Worm (Caenorhabditis elegans): ENCODE measurements around the gene K09H11.6.

K09H11.6 gene

ce11 chrV:5769500-5769899, 33.5 kb upstream of the K09H11.6 start:
- TF ChIP-seq nhr-42 (GFP tag; IDR thresholded peaks at IDR 0.05) (no peak), hif-1 (tag; optimal IDR thresholded peaks at IDR 0.05) (no peak), lin-39 (tag; optimal IDR thresholded peaks at IDR 0.05) (no peak), aly-2 (tag; optimal IDR thresholded peaks at IDR 0.05) (no peak), nhr-11 (tag; optimal IDR thresholded peaks at IDR 0.05) (no peak), jun-1 (tag; optimal IDR thresholded peaks at IDR 0.05) (no peak), nhr-48 (tag; optimal IDR thresholded peaks at IDR 0.05) (peak; percentile 48), hlh-11 (tag; optimal IDR thresholded peaks at IDR 0.05) (peak; percentile 51), tag-97 (GFP tag; IDR thresholded peaks at IDR 0.05) (no peak), zfp-3 (GFP tag; conservative IDR thresholded peaks at IDR 0.05) (no peak), pha-4 (GFP tag; IDR thresholded peaks at IDR 0.05) (no peak), pha-4 (tag; optimal IDR thresholded peaks at IDR 0.05) (no peak), ceh-62 (tag; optimal IDR thresholded peaks at IDR 0.05) (no peak), aha-1 (tag) (no peak), daf-12 (tag; optimal IDR thresholded peaks at IDR 0.05) (no peak), daf-8 (GFP tag; IDR thresholded peaks at IDR 0.05) (no peak), Y5F2A.4 (GFP tag; optimal IDR thresholded peaks at IDR 0.05) (no peak), ceh-28 (tag; optimal IDR thresholded peaks at IDR 0.05) (no peak), snpc-1.2 (GFP tag; IDR thresholded peaks at IDR 0.05) (no peak), mxl-2 (GFP tag; conservative IDR thresholded peaks at IDR 0.05) (no peak), cey-2 (tag; optimal IDR thresholded peaks at IDR 0.05; ENCODE audit: borderline replicate concordance, insufficient read depth) (no peak), nhr-102 (tag; optimal IDR thresholded peaks at IDR 0.05) (no peak), nhr-6 (tag; optimal IDR thresholded peaks at IDR 0.05) (no peak), ceh-20 (GFP tag; IDR thresholded peaks at IDR 0.05) (no peak), madf-9 (GFP tag; conservative IDR thresholded peaks at IDR 0.05) (no peak), T26A8.4 (GFP tag; IDR thresholded peaks at IDR 0.05) (no peak), egl-43 (GFP tag; IDR thresholded peaks at IDR 0.05) (no peak), fkh-10 (GFP tag; optimal IDR thresholded peaks at IDR 0.05) (no peak), nhr-28 (tag; optimal IDR thresholded peaks at IDR 0.05) (peak; percentile 32), nhr-76 (tag; optimal IDR thresholded peaks at IDR 0.05) (no peak), mdl-1 (tag; optimal IDR thresholded peaks at IDR 0.05) (peak in 1 of 2 experiments; percentile 16), F26F4.8 (GFP tag; conservative IDR thresholded peaks at IDR 0.05) (no peak), ztf-11 (tag; optimal IDR thresholded peaks at IDR 0.05) (no peak), nhr-10 (tag; optimal IDR thresholded peaks at IDR 0.05) (no peak), hlh-30 (tag; optimal IDR thresholded peaks at IDR 0.05; ENCODE audit: insufficient read depth) (peak; percentile 15), nhr-41 (GFP tag; IDR thresholded peaks at IDR 0.05) (no peak), nhr-237 (tag; optimal IDR thresholded peaks at IDR 0.05) (no peak), mep-1 (tag; optimal IDR thresholded peaks at IDR 0.05) (no peak), rbr-2 (tag; optimal IDR thresholded peaks at IDR 0.05) (no peak), dmd-6 (GFP tag; IDR thresholded peaks at IDR 0.05) (peak; percentile 82), dve-1 (tag; optimal IDR thresholded peaks at IDR 0.05; ENCODE audit: insufficient read depth) (peak; percentile 35), snpc-4 (tag; optimal IDR thresholded peaks at IDR 0.05) (no peak), set-16 (GFP tag; IDR thresholded peaks at IDR 0.05) (no peak), pqm-1 (tag; optimal IDR thresholded peaks at IDR 0.05) (peak; percentile 36), ceh-82 (tag; optimal IDR thresholded peaks at IDR 0.05) (no peak), lim-7 (GFP tag; IDR thresholded peaks at IDR 0.05) (no peak), ceh-32 (tag; optimal IDR thresholded peaks at IDR 0.05; ENCODE audit: poor library complexity) (no peak), unc-62 (GFP tag; optimal IDR thresholded peaks at IDR 0.05 in 1 of 2) (peak in 1 of 2 experiments; percentile 60), unc-62 (tag; optimal IDR thresholded peaks at IDR 0.05) (no peak), daf-16 (GFP tag; optimal IDR thresholded peaks at IDR 0.05) (no peak), daf-16 (tag; optimal IDR thresholded peaks at IDR 0.05) (peak; percentile 56), ceh-44 (GFP tag; IDR thresholded peaks at IDR 0.05) (no peak), hmg-1.1 (GFP tag; IDR thresholded peaks at IDR 0.05) (no peak)

All from whole organism, L4 larva.